Fruit fly (Drosophila melanogaster): Measurements from ENCODE around the gene alpha-Spec.

- TF ChIP-seq kay (GFP tag; ENCODE audit: borderline replicate concordance) (no peak), cic (GFP tag; optimal IDR thresholded peaks at IDR 0.05) (peak; percentile 22), CG5204 (GFP tag; optimal IDR thresholded peaks at IDR 0.05) (no peak)
These were observed 7.7 kb upstream of the alpha-Spec start, which contains the start of the genes JTBR and CG42676 for dm6 chr3L:1802802-1803201.

Data from whole organism, adult.